Worm (Caenorhabditis elegans): ENCODE data around the gene C25G4.2.
"Not testable (repeated sequence)": the region's sequence is repeated elsewhere in the genome, so short reads cannot be mapped to it uniquely, and the experiment has no call there.

C25G4.2 gene

DNA sequence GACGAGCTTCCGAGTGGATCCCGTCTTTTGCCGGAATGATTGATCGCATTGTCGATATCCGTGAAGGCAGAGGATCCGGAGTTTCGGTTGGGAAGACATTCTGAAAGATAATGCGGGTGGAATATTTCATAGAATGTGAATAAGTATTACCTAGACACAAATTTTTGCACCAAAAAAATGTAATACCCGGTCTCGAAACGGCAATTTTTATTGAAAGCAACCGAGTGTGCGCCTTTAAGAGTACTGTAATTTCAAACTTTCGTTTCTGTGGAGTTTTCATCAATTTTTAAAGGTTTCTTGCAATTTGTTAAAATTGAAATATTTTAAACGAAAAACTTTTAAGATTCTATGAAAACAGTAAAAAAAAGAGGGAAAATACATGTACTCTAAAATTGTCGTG, at the start of gene C25G4.2:
Gene C25G4.2, minus strand, starts transcription at position 100 of the 400 bp plus-strand sequence.
- TF ChIP-seq pag-3 (tag; optimal IDR thresholded peaks at IDR 0.05; ENCODE audit: borderline replicate concordance, insufficient read depth), result no peak
- no peak for TF ChIP-seq rnt-1 (tag; optimal IDR thresholded peaks at IDR 0.05)
- TF ChIP-seq ceh-82 (tag; optimal IDR thresholded peaks at IDR 0.05), result no peak
- no peak for TF ChIP-seq ztf-11 (tag; optimal IDR thresholded peaks at IDR 0.05)
- no peak for TF ChIP-seq mab-9 (GFP tag; IDR thresholded peaks at IDR 0.05)
- no peak for TF ChIP-seq ztf-4 (tag; optimal IDR thresholded peaks at IDR 0.05)
- no peak for TF ChIP-seq lir-3 (tag; optimal IDR thresholded peaks at IDR 0.05; ENCODE audit: poor library complexity)
- TF ChIP-seq ces-1 (GFP tag; optimal IDR thresholded peaks at IDR 0.05), result no peak
- no peak for TF ChIP-seq F16B12.6 (tag; optimal IDR thresholded peaks at IDR 0.05)
- no peak for TF ChIP-seq tbx-2 (tag; optimal IDR thresholded peaks at IDR 0.05)
- TF ChIP-seq xbp-1 (tag; optimal IDR thresholded peaks at IDR 0.05), result no peak
- no peak for TF ChIP-seq dsc-1 (tag; optimal IDR thresholded peaks at IDR 0.05)
- no peak for TF ChIP-seq nhr-71 (tag; optimal IDR thresholded peaks at IDR 0.05)
- no peak for TF ChIP-seq efl-1 (optimal IDR thresholded peaks at IDR 0.05)
- TF ChIP-seq efl-1 (GFP tag; optimal IDR thresholded peaks at IDR 0.05 in 1 of 2), result no peak
- TF ChIP-seq fkh-10 (GFP tag; optimal IDR thresholded peaks at IDR 0.05), result no peak
- TF ChIP-seq mep-1 (tag; optimal IDR thresholded peaks at IDR 0.05), result no peak

DNA sequence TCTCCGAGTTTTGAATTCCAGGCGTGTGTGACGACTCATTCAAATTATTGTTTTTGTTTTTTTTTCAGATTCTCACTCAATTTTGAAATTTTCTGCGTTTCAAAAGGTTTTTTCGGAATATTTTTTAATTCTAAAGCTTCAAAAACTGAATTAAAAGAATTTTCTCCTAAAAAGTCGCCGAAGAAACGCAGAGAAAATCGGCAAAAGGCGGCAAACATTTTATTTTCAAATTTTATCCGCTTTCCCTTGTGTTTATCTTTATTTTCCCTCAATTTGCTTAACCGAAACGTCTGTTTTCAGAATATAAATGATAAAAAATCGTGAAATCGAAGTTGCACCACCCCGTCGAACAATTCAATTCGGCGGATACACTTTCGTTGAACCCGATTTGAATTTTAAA, 46.7 kb upstream of the C25G4.2 start, which contains the start of gene him-6:
Gene him-6, plus strand, starts transcription at position 301 of the 400 bp plus-strand sequence.
- TF ChIP-seq nhr-12 (tag; optimal IDR thresholded peaks at IDR 0.05) (no peak), hpl-2 (GFP tag; optimal IDR thresholded peaks at IDR 0.05) (no peak), aly-2 (tag; optimal IDR thresholded peaks at IDR 0.05) (no peak), mef-2 (tag; optimal IDR thresholded peaks at IDR 0.05) (no peak), ets-5 (GFP tag; IDR thresholded peaks at IDR 0.05) (no peak), lir-3 (tag; optimal IDR thresholded peaks at IDR 0.05; ENCODE audit: poor library complexity) (no peak), swsn-7 (tag; optimal IDR thresholded peaks at IDR 0.05) (no peak), ceh-8 (GFP tag; optimal IDR thresholded peaks at IDR 0.05) (no peak), unc-62 (GFP tag; optimal IDR thresholded peaks at IDR 0.05) (no peak), sup-37 (GFP tag; optimal IDR thresholded peaks at IDR 0.05) (no peak), F16B12.6 (tag; optimal IDR thresholded peaks at IDR 0.05) (no peak), hlh-17 (GFP tag; optimal IDR thresholded peaks at IDR 0.05; ENCODE audit: borderline replicate concordance) (no peak), ztf-4 (tag; optimal IDR thresholded peaks at IDR 0.05) (no peak)

DNA sequence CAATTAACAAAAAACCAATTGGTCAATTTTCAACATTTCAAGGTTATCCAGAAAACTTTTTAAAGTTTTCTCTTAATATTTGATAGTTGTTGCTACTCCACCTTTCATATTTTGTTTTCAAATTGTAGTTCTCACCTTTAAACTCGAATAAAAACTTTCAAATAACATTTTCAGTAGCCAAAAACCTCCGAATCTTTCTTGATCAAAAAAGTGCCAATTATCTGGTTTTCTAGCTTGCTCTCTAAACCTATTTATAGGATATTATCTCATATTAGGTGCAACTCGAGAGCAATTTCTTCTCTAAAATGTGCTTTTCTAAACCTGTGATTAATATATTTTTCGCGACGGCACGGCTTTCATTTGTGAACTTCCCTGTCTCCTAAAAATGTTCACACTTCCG, 43.4 kb upstream of the C25G4.2 start, which contains the start of gene sru-26:
Gene sru-26, plus strand, starts transcription at position 301 of the 400 bp plus-strand sequence.
- TF ChIP-seq egl-13 (tag; optimal IDR thresholded peaks at IDR 0.05), result no peak
- TF ChIP-seq jun-1 (tag; optimal IDR thresholded peaks at IDR 0.05), result no peak
- no peak for TF ChIP-seq nhr-28 (tag; optimal IDR thresholded peaks at IDR 0.05)
- no peak for TF ChIP-seq nhr-84 (tag; optimal IDR thresholded peaks at IDR 0.05)
- no peak for TF ChIP-seq nhr-90 (tag; optimal IDR thresholded peaks at IDR 0.05; ENCODE audit: poor library complexity)
- no peak for TF ChIP-seq lin-13 (GFP tag; optimal IDR thresholded peaks at IDR 0.05)
- TF ChIP-seq fkh-8 (tag; optimal IDR thresholded peaks at IDR 0.05), result no peak
- no peak for TF ChIP-seq pag-3 (tag; optimal IDR thresholded peaks at IDR 0.05; ENCODE audit: borderline replicate concordance, insufficient read depth)

DNA sequence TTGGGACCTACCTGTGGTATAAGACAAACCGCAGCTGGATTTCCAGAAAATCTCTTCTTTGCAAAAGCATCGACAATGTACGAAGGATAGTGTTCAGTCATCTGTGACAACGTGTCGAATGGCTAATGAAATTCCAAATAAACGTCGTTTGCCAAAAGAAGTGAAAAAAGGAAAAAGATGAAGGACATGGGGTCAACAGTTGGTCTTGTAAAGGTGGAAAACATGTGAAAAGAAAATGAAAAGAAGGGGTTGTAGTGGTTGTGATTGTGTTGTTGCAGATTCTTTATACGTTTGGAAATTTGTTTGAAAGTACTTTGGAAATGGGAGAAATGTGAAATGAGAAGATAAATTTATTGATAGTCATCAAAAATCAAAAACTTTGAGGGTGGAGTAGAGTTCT, 40.6 kb upstream of the C25G4.2 start, which contains the start of gene T04A11.4:
Gene T04A11.4, minus strand, starts transcription at position 101 of the 400 bp plus-strand sequence.
- TF ChIP-seq sup-37 (GFP tag; optimal IDR thresholded peaks at IDR 0.05); Y116A8C.19 (tag; optimal IDR thresholded peaks at IDR 0.05; ENCODE audit: borderline replicate concordance); hpl-2 (GFP tag; optimal IDR thresholded peaks at IDR 0.05): not testable (repeated sequence)

DNA sequence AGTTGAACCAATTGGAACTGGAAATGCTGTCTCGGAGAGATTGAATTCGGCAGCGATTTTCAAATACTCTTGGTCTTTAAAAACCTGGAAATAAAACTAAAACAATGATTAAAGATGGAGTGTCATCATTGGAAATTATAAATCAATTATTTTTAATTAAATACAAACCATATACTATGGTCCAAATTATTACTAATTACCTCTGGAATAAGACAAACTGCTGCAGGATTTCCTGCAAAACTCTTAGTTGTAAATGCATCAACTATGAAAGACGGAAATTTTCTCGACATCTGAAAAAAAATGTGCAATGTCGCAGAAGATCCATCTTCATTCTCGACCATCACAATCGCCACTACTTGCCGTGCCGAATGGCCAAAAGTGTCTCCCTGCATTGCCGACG, 34.9 kb upstream of the C25G4.2 start, which contains the start of gene igdb-1:
Gene igdb-1, plus strand, starts transcription at position 301 of the 400 bp plus-strand sequence.
- TF ChIP-seq snu-23 (GFP tag; optimal IDR thresholded peaks at IDR 0.05); unc-98 (GFP tag; IDR thresholded peaks at IDR 0.05); pax-3 (tag; optimal IDR thresholded peaks at IDR 0.05): not testable (repeated sequence)

Measured in whole organism, L1 larva.